Fruit fly (Drosophila melanogaster) whole organism, embryonic: ENCODE measurements around the gene Cln7.

ENCODE experiments used
- Atf3 ChIP-seq: fragments of 200-800 bp; sonication (Bioruptor generic); optimal IDR thresholded peaks from 3 replicates; lab custom pipeline; 2016; ENCODE audit warnings: missing biosample characterization, missing genetic modification characterization
- CG10274 ChIP-seq: fragments of 200-800 bp; sonication (Bioruptor generic); optimal IDR thresholded peaks from 3 replicates; lab custom pipeline; 2017; ENCODE audit warnings: missing biosample characterization, mild to moderate bottlenecking, missing genetic modification characterization
- CG11504 ChIP-seq: fragments of 200-800 bp; sonication (Bioruptor generic); optimal IDR thresholded peaks from 3 replicates; lab custom pipeline; 2019; ENCODE audit warnings: missing biosample characterization, mild to moderate bottlenecking, missing genetic modification characterization, moderate library complexity
- CG12071 ChIP-seq: fragments of 200-800 bp; sonication (Bioruptor generic); optimal IDR thresholded peaks from 3 replicates; lab custom pipeline; 2018; ENCODE audit warnings: missing biosample characterization, mild to moderate bottlenecking, missing genetic modification characterization
- CG12391 ChIP-seq: fragments of 200-800 bp; sonication (Bioruptor generic); optimal IDR thresholded peaks from 3 replicates; lab custom pipeline; 2018; ENCODE audit warnings: missing biosample characterization, mild to moderate bottlenecking, missing genetic modification characterization, moderate library complexity
- CG12769 ChIP-seq: fragments of 200-800 bp; sonication (Bioruptor generic); optimal IDR thresholded peaks from 2 replicates; lab custom pipeline; 2019; ENCODE audit warnings: missing biosample characterization, mild to moderate bottlenecking, missing genetic modification characterization, moderate library complexity
- CG13775 ChIP-seq: fragments of 200-800 bp; sonication (Bioruptor generic); optimal IDR thresholded peaks from 3 replicates; lab custom pipeline; 2017; ENCODE audit warnings: missing biosample characterization, mild to moderate bottlenecking, missing genetic modification characterization
- CG17568 ChIP-seq: fragments of 200-800 bp; sonication (Bioruptor generic); optimal IDR thresholded peaks from 2 replicates; lab custom pipeline; 2018; ENCODE audit warnings: missing biosample characterization, mild to moderate bottlenecking, missing genetic modification characterization, moderate library complexity
- CG1792 ChIP-seq: fragments of 200-800 bp; sonication (Bioruptor generic); optimal IDR thresholded peaks from 2 replicates; lab custom pipeline; 2016; ENCODE audit warnings: missing biosample characterization, missing genetic modification characterization
- CG2120 ChIP-seq: fragments of 200-800 bp; sonication (Bioruptor generic); optimal IDR thresholded peaks from 3 replicates; lab custom pipeline; 2016; ENCODE audit warnings: missing biosample characterization, missing genetic modification characterization
- CG2875 ChIP-seq: fragments of 200-800 bp; sonication (Bioruptor generic); optimal IDR thresholded peaks from 2 replicates; lab custom pipeline; 2017; ENCODE audit warnings: missing biosample characterization, mild to moderate bottlenecking, missing genetic modification characterization, missing genetic modification reagents
- CG30431 ChIP-seq: fragments of 200-800 bp; sonication (Bioruptor generic); optimal IDR thresholded peaks from 2 replicates; lab custom pipeline; 2017; ENCODE audit warnings: missing biosample characterization, missing genetic modification characterization
- CG3726 ChIP-seq: fragments of 200-800 bp; sonication (Bioruptor generic); IDR thresholded peaks from 3 replicates; pipeline ENCODE4, ENCODE4 v1.3.6; 2022; ENCODE audit warnings: missing biosample characterization, missing genetic modification characterization
- CG4820 ChIP-seq: fragments of 200-800 bp; sonication (Bioruptor generic); optimal IDR thresholded peaks from 3 replicates; lab custom pipeline; 2016; ENCODE audit warnings: missing biosample characterization, missing genetic modification characterization
- CG6254 ChIP-seq: fragments of 200-800 bp; sonication (Bioruptor generic); optimal IDR thresholded peaks from 3 replicates; lab custom pipeline; 2017; ENCODE audit warnings: mild to moderate bottlenecking, missing biosample characterization, missing genetic modification reagents, missing genetic modification characterization
- CG8765 ChIP-seq: fragments of 200-800 bp; sonication (Bioruptor generic); IDR thresholded peaks from 2 replicates; pipeline ENCODE4 v1.3.6; 2022; ENCODE audit warnings: missing biosample characterization, missing genetic modification characterization
- CG9215 ChIP-seq: fragments of 200-800 bp; sonication (Bioruptor generic); IDR thresholded peaks from 2 replicates; pipeline ENCODE4 v1.3.6; 2022; ENCODE audit warnings: missing biosample characterization, missing genetic modification characterization
- CG9437 ChIP-seq: fragments of 200-800 bp; sonication (Bioruptor generic); optimal IDR thresholded peaks from 2 replicates; lab custom pipeline; 2018; ENCODE audit warnings: missing biosample characterization, mild to moderate bottlenecking, missing genetic modification characterization
- CG9876 ChIP-seq: fragments of 200-800 bp; sonication (Bioruptor generic); optimal IDR thresholded peaks from 2 replicates; lab custom pipeline; 2016; ENCODE audit warnings: missing biosample characterization, missing genetic modification characterization
- Chrac-16 ChIP-seq: fragments of 200-800 bp; sonication (Bioruptor generic); optimal IDR thresholded peaks from 3 replicates; lab custom pipeline; 2016; ENCODE audit warnings: missing biosample characterization, missing genetic modification characterization
- Dad ChIP-seq: fragments of 200-800 bp; sonication (Bioruptor generic); optimal IDR thresholded peaks from 3 replicates; lab custom pipeline; 2016; ENCODE audit warnings: missing biosample characterization, missing genetic modification characterization
- Doc2 ChIP-seq: fragments of 200-800 bp; sonication (Bioruptor generic); IDR thresholded peaks from 2 replicates; pipeline ENCODE4 v1.3.6; 2022; ENCODE audit warnings: missing biosample characterization, missing genetic modification characterization
- H15 ChIP-seq: fragments of 200-800 bp; sonication (Bioruptor generic); IDR thresholded peaks from 3 replicates; pipeline ENCODE4 v1.3.6; 2022; ENCODE audit warnings: missing biosample characterization, missing genetic modification characterization
- Hr39 ChIP-seq: fragments of >200 bp; optimal IDR thresholded peaks from 2 replicates; lab custom pipeline; 2017
- Lpt ChIP-seq: fragments of >200 bp; optimal IDR thresholded peaks from 2 replicates; lab custom pipeline; 2018; ENCODE audit warnings: missing biosample characterization, missing genetic modification characterization
- Myb ChIP-seq: fragments of 200-800 bp; sonication (Bioruptor generic); optimal IDR thresholded peaks from 2 replicates; lab custom pipeline; 2016; ENCODE audit warnings: missing biosample characterization, missing genetic modification characterization
- Opbp ChIP-seq: fragments of 200-800 bp; sonication (Bioruptor generic); IDR thresholded peaks from 3 replicates; pipeline ENCODE4 v1.3.6; 2022; ENCODE audit warnings: missing biosample characterization, missing genetic modification characterization; ENCODE audit not compliant: partially characterized antibody
- Rx ChIP-seq: fragments of 200-800 bp; sonication (Bioruptor generic); IDR thresholded peaks from 2 replicates; pipeline ENCODE4 v1.3.6; 2022; ENCODE audit warnings: missing biosample characterization, missing genetic modification characterization
- Side ChIP-seq: fragments of 200-800 bp; sonication (Bioruptor generic); optimal IDR thresholded peaks from 2 replicates; lab custom pipeline; 2016; ENCODE audit warnings: missing biosample characterization, missing genetic modification characterization
- TFAM ChIP-seq: fragments of 200-800 bp; sonication (Bioruptor generic); optimal IDR thresholded peaks from 2 replicates; lab custom pipeline; 2017; ENCODE audit warnings: missing biosample characterization, missing genetic modification characterization, inconsistent platforms
- Vsx1 ChIP-seq: fragments of 200-800 bp; sonication (Bioruptor generic); optimal IDR thresholded peaks from 2 replicates; lab custom pipeline; 2017; ENCODE audit warnings: missing biosample characterization, mild to moderate bottlenecking, missing genetic modification characterization, missing genetic modification reagents
- abd-A ChIP-seq: fragments of 200-800 bp; sonication (Bioruptor generic); optimal IDR thresholded peaks from 3 replicates; lab custom pipeline; 2019; ENCODE audit warnings: missing biosample characterization, mild to moderate bottlenecking, missing genetic modification characterization, moderate library complexity
- amos ChIP-seq: fragments of 200-800 bp; sonication (Bioruptor generic); IDR thresholded peaks from 2 replicates; pipeline ENCODE4 v1.3.6; 2022; ENCODE audit warnings: missing biosample characterization, missing genetic modification characterization; ENCODE audit not compliant: partially characterized antibody
- crc ChIP-seq: fragments of 200-800 bp; sonication (Bioruptor generic); optimal IDR thresholded peaks from 2 replicates; lab custom pipeline; 2016; ENCODE audit warnings: missing biosample characterization, missing genetic modification characterization
- crp ChIP-seq, 2 experiments: fragments of 200-800 bp; sonication (Bioruptor generic); optimal IDR thresholded peaks; 2 replicates in 1 of 2; 3 replicates in 1 of 2; lab custom pipeline; 2017; ENCODE audit warnings: missing biosample characterization in 2 of 2, missing genetic modification characterization in 2 of 2, mild to moderate bottlenecking in 1 of 2, moderate library complexity in 1 of 2
- gcm ChIP-seq: fragments of 200-800 bp; sonication (Bioruptor generic); optimal IDR thresholded peaks from 2 replicates; lab custom pipeline; 2019; ENCODE audit warnings: missing biosample characterization, mild to moderate bottlenecking, missing genetic modification characterization, moderate library complexity
- gro ChIP-seq: fragments of 200-800 bp; sonication (Bioruptor generic); optimal IDR thresholded peaks from 2 replicates; lab custom pipeline; 2016; ENCODE audit warnings: missing biosample characterization, missing genetic modification characterization
- kay ChIP-seq: fragments of 200-800 bp; sonication (Bioruptor generic); optimal IDR thresholded peaks from 2 replicates; lab custom pipeline; 2016; ENCODE audit warnings: missing biosample characterization, missing genetic modification characterization
- lilli ChIP-seq: fragments of 200-800 bp; sonication (Bioruptor generic); optimal IDR thresholded peaks from 3 replicates; lab custom pipeline; 2016; ENCODE audit warnings: missing biosample characterization, missing genetic modification characterization
- lov ChIP-seq, 2 experiments: fragments of 200-800 bp in 1 of 2; fragments of >200 bp in 1 of 2; sonication (Bioruptor generic) in 1 of 2; IDR thresholded peaks in 1 of 2; optimal IDR thresholded peaks in 1 of 2; 2 replicates in 1 of 2; 3 replicates in 1 of 2; pipeline versions ENCODE4 v1.3.6 to Lab custom; 2017 to 2022; ENCODE audit warnings: missing biosample characterization in 1 of 2, missing genetic modification characterization in 1 of 2
- mam ChIP-seq: fragments of 200-800 bp; sonication (Bioruptor generic); optimal IDR thresholded peaks from 3 replicates; lab custom pipeline; 2016; ENCODE audit warnings: missing biosample characterization, missing genetic modification characterization
- prd ChIP-seq, 3 experiments: fragments of >200 bp in 2 of 3; fragments of 200-800 bp in 1 of 3; sonication (Bioruptor generic) in 1 of 3; optimal IDR thresholded peaks in 2 of 3; IDR thresholded peaks in 1 of 3; 2 replicates in 2 of 3; 3 replicates in 1 of 3; pipeline versions ENCODE4 v1.3.6 to Lab custom; 2017 to 2022; ENCODE audit warnings: missing biosample characterization in 1 of 3, missing genetic modification characterization in 1 of 3
- sc ChIP-seq, 3 experiments: fragments of >200 bp in 2 of 3; fragments of 200-800 bp in 1 of 3; sonication (Bioruptor generic) in 1 of 3; optimal IDR thresholded peaks; 2 replicates in 2 of 3; 3 replicates in 1 of 3; lab custom pipeline; 2017; ENCODE audit warnings: mild to moderate bottlenecking in 1 of 3, missing biosample characterization in 1 of 3, missing genetic modification characterization in 1 of 3, missing genetic modification reagents in 1 of 3
- schlank ChIP-seq: fragments of 200-800 bp; sonication (Bioruptor generic); optimal IDR thresholded peaks from 2 replicates; lab custom pipeline; 2018; ENCODE audit warnings: missing biosample characterization, mild to moderate bottlenecking, missing genetic modification characterization
- sd ChIP-seq: fragments of 200-800 bp; sonication (Bioruptor generic); optimal IDR thresholded peaks from 3 replicates; lab custom pipeline; 2018; ENCODE audit warnings: missing biosample characterization, mild to moderate bottlenecking, missing genetic modification characterization, moderate library complexity
- toy ChIP-seq: fragments of 200-800 bp; sonication (Bioruptor generic); IDR thresholded peaks from 2 replicates; pipeline ENCODE4 v1.3.6; 2022; ENCODE audit warnings: missing biosample characterization, missing genetic modification characterization
- vfl ChIP-seq: fragments of 200-800 bp; sonication (Bioruptor generic); optimal IDR thresholded peaks from 2 replicates; lab custom pipeline; 2016; ENCODE audit warnings: missing biosample characterization, missing genetic modification characterization
- zen ChIP-seq: fragments of 200-800 bp; sonication (Bioruptor generic); optimal IDR thresholded peaks from 3 replicates; lab custom pipeline; 2018; ENCODE audit warnings: missing biosample characterization, mild to moderate bottlenecking, missing genetic modification characterization, moderate library complexity

The Cln7 gene

DNA sequence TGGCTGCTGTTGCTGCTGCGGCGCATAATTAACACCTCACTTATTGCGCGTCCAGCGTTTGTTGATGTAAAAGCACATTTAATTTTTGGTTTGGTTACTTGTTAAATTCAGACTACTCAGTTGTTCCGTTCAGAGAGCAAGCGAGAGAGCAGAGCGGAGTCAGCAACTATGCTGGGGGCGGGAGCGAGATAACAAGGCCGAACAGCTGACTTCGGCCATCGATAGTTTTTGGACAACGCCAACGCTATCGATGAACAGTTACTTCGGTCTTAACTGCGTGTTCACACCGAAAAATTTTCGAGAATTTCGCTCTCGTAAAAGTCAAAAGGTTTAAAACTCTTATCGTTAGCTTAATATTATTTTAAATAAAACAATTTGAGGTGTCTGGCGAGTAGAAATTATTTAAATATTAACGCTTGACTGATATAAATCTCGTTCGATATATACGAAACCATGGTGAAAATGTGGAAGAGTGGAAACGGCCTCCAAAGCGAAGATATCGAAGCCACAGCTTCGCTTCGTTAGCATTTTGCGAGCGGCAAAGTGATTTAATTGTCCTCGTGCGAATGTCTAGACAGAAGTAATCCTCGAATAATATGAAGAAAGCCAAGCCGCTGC lies 36.5 kb upstream of the Cln7 start, which contains the start of the genes SMSr and smid (continued):
- no peak for TF ChIP-seq sc (optimal IDR thresholded peaks at IDR 0.05; lab: Kevin White, UChicago)
- peak; percentile 31 for TF ChIP-seq sc (GFP tag; optimal IDR thresholded peaks at IDR 0.05; lab: Kevin White, UChicago)
- TF ChIP-seq Rx (GFP tag; lab: Robert Waterston, UW) = 0 out of 2 replicates have a peak, but pooled peaks have one; percentile 10
- TF ChIP-seq Dad (GFP tag; lab: Kevin White, UChicago) = no peak
- peak; percentile 46 for TF ChIP-seq CG4820 (GFP tag; lab: Kevin White, UChicago)
- no peak for TF ChIP-seq CG12769
- TF ChIP-seq amos = peak; percentile 82
- no peak for TF ChIP-seq prd (optimal IDR thresholded peaks at IDR 0.05; lab: Kevin White, UChicago)
- TF ChIP-seq prd (GFP tag; IDR thresholded peaks at IDR 0.05; lab: Robert Waterston, UW) = peak; percentile 63; the same call in 2 of the 3 replicates
- peak; percentile 45 for TF ChIP-seq CG9437 (GFP tag; lab: Kevin White, UChicago)
- TF ChIP-seq Vsx1 (GFP tag; lab: Kevin White, UChicago) = peak; percentile 26
- TF ChIP-seq lov (optimal IDR thresholded peaks at IDR 0.05; lab: Kevin White, UChicago) = no peak
- TF ChIP-seq lov (GFP tag; IDR thresholded peaks at IDR 0.05; lab: Robert Waterston, UW) = no peak
- TF ChIP-seq CG12391 (tag; lab: Kevin White, UChicago) = peak; percentile 80
- TF ChIP-seq CG1792 (GFP tag; lab: Kevin White, UChicago) = no peak
- peak; percentile 54 for TF ChIP-seq gcm (GFP tag; lab: Kevin White, UChicago)
- TF ChIP-seq CG2120 = peak; percentile 82
- TF ChIP-seq Hr39 (lab: Kevin White, UChicago) = no peak
- no peak for TF ChIP-seq Side
- peak; percentile 54 for TF ChIP-seq Chrac-16 (GFP tag; lab: Kevin White, UChicago)
- TF ChIP-seq CG9876 (GFP tag; lab: Kevin White, UChicago) = peak; percentile 18
- no peak for TF ChIP-seq CG3726 (GFP tag; lab: Robert Waterston, UW)
- TF ChIP-seq sd (tag; lab: Kevin White, UChicago) = peak; percentile 68
- no peak for TF ChIP-seq schlank (tag; lab: Kevin White, UChicago)
- TF ChIP-seq CG30431 = no peak
- peak; percentile 20 for TF ChIP-seq Atf3 (GFP tag; lab: Kevin White, UChicago)
- peak; percentile 24 for TF ChIP-seq Myb (GFP tag; lab: Kevin White, UChicago)
- TF ChIP-seq kay (GFP tag; lab: Kevin White, UChicago) = peak; percentile 8
- TF ChIP-seq CG2875 (GFP tag; lab: Kevin White, UChicago) = no peak
- no peak; the same call in 1 of the 2 replicates for TF ChIP-seq CG9215
- TF ChIP-seq CG12071 = no peak
- TF ChIP-seq CG13775 (GFP tag; lab: Kevin White, UChicago) = peak; percentile 78
- peak; percentile 77 for TF ChIP-seq zen (tag; lab: Kevin White, UChicago)
- no peak for TF ChIP-seq toy (GFP tag; lab: Robert Waterston, UW)
- TF ChIP-seq TFAM (GFP tag; lab: Kevin White, UChicago) = no peak
- TF ChIP-seq mam (GFP tag; lab: Kevin White, UChicago) = peak; percentile 66
- peak; percentile 83 to 99 for TF ChIP-seq crp (GFP tag; optimal IDR thresholded peaks at IDR 0.05; lab: Kevin White, UChicago)
- TF ChIP-seq lilli (GFP tag; lab: Kevin White, UChicago) = peak; percentile 81
- TF ChIP-seq CG8765 (GFP tag; lab: Robert Waterston, UW) = peak; percentile 52; the same call in 1 of the 2 replicates
- TF ChIP-seq CG10274 (GFP tag; lab: Kevin White, UChicago) = no peak
- no peak for TF ChIP-seq Lpt (GFP tag; lab: Kevin White, UChicago)
- no peak for TF ChIP-seq abd-A (tag; lab: Kevin White, UChicago)
- no peak for TF ChIP-seq gro (GFP tag; lab: Kevin White, UChicago)
- peak; percentile 66 for TF ChIP-seq Opbp (GFP tag; lab: Robert Waterston, UW)
- TF ChIP-seq H15 (GFP tag; lab: Robert Waterston, UW) = 0 out of 3 replicates have a peak, but pooled peaks have one; percentile 46
- no peak for TF ChIP-seq Doc2 (GFP tag; lab: Robert Waterston, UW)
- no peak for TF ChIP-seq CG17568 (GFP tag; lab: Kevin White, UChicago)
- peak; percentile 42 for TF ChIP-seq vfl
- TF ChIP-seq crc (GFP tag; lab: Kevin White, UChicago) = peak; percentile 15
- no peak for TF ChIP-seq CG6254 (GFP tag; lab: Kevin White, UChicago)
- peak; percentile 73 for TF ChIP-seq CG11504 (tag; lab: Kevin White, UChicago)
